Worm (Caenorhabditis elegans) whole organism, L2 larva: ENCODE results near the gene C18H7.7.

Experiments used
- R02D3.7 ChIP-seq: fragments of 150-350 bp; optimal IDR thresholded peaks from 2 replicates; lab custom pipeline; 2014; ENCODE audit warnings: missing biosample characterization, missing genetic modification characterization
- lin-39 ChIP-seq: fragments of 150-350 bp; optimal IDR thresholded peaks from 2 replicates; lab custom pipeline; 2014; ENCODE audit warnings: missing biosample characterization, missing genetic modification reagents, missing genetic modification characterization
- nhr-10 ChIP-seq: sonication (generic microtip); optimal IDR thresholded peaks from 2 replicates; lab custom pipeline; 2017; ENCODE audit warnings: missing biosample characterization, missing genetic modification characterization
- ztf-11 ChIP-seq: sonication (generic microtip); optimal IDR thresholded peaks from 2 replicates; lab custom pipeline; 2017; ENCODE audit warnings: missing biosample characterization, missing genetic modification characterization

DNA sequence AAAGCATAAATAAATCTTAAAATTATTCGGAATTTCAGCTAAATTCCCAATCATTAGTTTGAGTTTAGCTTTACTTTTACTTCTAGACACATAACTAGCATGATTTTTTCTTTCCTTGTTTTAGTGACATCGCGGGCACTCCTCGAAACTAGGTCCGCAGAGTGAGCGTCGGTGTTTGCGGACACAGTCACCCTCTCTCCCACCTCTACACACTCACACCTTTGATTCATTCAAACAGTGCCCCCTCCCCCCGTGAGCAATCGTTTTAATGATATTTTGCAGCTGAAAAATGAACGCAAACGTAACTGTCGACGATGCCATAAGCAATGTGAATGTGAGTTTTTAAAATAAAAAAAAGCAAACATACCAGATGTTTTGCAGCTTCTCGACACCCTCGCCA, 23.7 kb downstream of the C18H7.7 start, which contains the start of gene gex-2:
- no peak for TF ChIP-seq lin-39
- no peak for TF ChIP-seq ztf-11 (tag; lab: Kevin White, UChicago)
- no peak for TF ChIP-seq nhr-10 (tag; lab: Kevin White, UChicago)
- no peak for TF ChIP-seq R02D3.7 (tag; lab: Kevin White, UChicago)
